Fruit fly (Drosophila melanogaster): Measurements from ENCODE around the gene acs.

The acs gene

DNA sequence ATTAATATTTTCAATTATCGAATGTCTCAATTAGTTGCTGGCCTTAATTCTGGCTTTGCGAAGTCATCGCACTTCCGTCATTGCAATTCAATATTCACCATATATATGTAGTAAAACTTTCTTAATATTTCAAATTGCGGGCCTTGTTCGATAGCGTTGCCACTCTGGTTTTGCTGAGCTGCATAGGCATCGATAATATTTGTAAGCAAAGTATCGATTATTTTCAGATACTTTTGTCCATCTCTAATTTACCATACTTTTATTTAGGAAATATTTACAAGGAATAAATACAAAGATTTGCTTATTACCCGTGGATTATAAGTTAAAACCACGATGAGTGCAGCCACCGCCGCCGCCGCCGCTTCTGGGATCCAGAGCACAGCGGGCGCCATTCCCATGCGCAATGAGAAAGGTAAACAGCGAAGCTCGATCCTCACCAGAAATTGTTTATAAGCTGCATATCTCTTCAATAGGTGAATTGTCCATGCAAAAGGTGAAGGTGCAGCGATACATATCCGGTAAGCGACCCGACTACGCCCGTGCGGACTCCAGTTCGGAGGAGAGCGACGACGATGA is 30.5 kb upstream of the acs start, which contains the start of gene Mfap1 (continued):
- TF ChIP-seq Ada2b (GFP tag; IDR thresholded peaks at IDR 0.05) (peak; percentile 41; the same call in 1 of the 2 replicates), tx (GFP tag; optimal IDR thresholded peaks at IDR 0.05) (no peak), salm (tag; optimal IDR thresholded peaks at IDR 0.05) (no peak), Ssrp (tag; optimal IDR thresholded peaks at IDR 0.05) (no peak), CG4328 (GFP tag; optimal IDR thresholded peaks at IDR 0.05) (no peak), ranshi (GFP tag; IDR thresholded peaks at IDR 0.05) (no peak), Pdp1 (GFP tag; optimal IDR thresholded peaks at IDR 0.05) (no peak), CG7745 (tag; optimal IDR thresholded peaks at IDR 0.05) (no peak), zfh2 (GFP tag; optimal IDR thresholded peaks at IDR 0.05) (no peak), corto (GFP tag; optimal IDR thresholded peaks at IDR 0.05) (no peak), CG1529 (GFP tag; optimal IDR thresholded peaks at IDR 0.05) (no peak), CG2202 (tag; optimal IDR thresholded peaks at IDR 0.05) (no peak), br (optimal IDR thresholded peaks at IDR 0.05) (no peak), H15 (GFP tag; IDR thresholded peaks at IDR 0.05) (no peak), CG5180 (GFP tag; optimal IDR thresholded peaks at IDR 0.05) (no peak), CG3838 (GFP tag; optimal IDR thresholded peaks at IDR 0.05) (no peak), CG12744 (GFP tag; optimal IDR thresholded peaks at IDR 0.05) (no peak), B-H1 (GFP tag; IDR thresholded peaks at IDR 0.05) (no peak), Gug (GFP tag; IDR thresholded peaks at IDR 0.05) (peak; percentile 44; the same call in 1 of the 4 replicates), CG13287 (GFP tag; IDR thresholded peaks at IDR 0.05; ENCODE audit: partially characterized antibody) (peak; percentile 85), CG3995 (GFP tag; optimal IDR thresholded peaks at IDR 0.05) (no peak), CG14860 (GFP tag; IDR thresholded peaks at IDR 0.05; ENCODE audit: partially characterized antibody) (0 out of 3 replicates have a peak, but pooled peaks have one; percentile 35), CG34224 (GFP tag; IDR thresholded peaks at IDR 0.05; ENCODE audit: partially characterized antibody) (peak; percentile 88), crc (GFP tag; optimal IDR thresholded peaks at IDR 0.05) (no peak), CG9727 (GFP tag; optimal IDR thresholded peaks at IDR 0.05) (no peak), gce (GFP tag; IDR thresholded peaks at IDR 0.05) (no peak), CG12299 (tag; optimal IDR thresholded peaks at IDR 0.05) (no peak), Bgb (GFP tag; IDR thresholded peaks at IDR 0.05; ENCODE audit: partially characterized antibody) (peak; percentile 61), nom (GFP tag; optimal IDR thresholded peaks at IDR 0.05) (no peak), NFAT (GFP tag; IDR thresholded peaks at IDR 0.05) (0 out of 2 replicates have a peak, but pooled peaks have one; percentile 49), pb (GFP tag; optimal IDR thresholded peaks at IDR 0.05) (no peak), CG17328 (GFP tag; IDR thresholded peaks at IDR 0.05) (no peak), ci (GFP tag; IDR thresholded peaks at IDR 0.05) (no peak; the same call in 2 of the 3 replicates), Doc2 (GFP tag; IDR thresholded peaks at IDR 0.05) (no peak), lola (GFP tag; optimal IDR thresholded peaks at IDR 0.05) (no peak), chn (GFP tag; optimal IDR thresholded peaks at IDR 0.05) (no peak), CG2712 (tag; optimal IDR thresholded peaks at IDR 0.05) (no peak), Hr51 (GFP tag; optimal IDR thresholded peaks at IDR 0.05) (no peak), CG2116 (GFP tag; optimal IDR thresholded peaks at IDR 0.05) (peak; percentile 96), crp (GFP tag; optimal IDR thresholded peaks at IDR 0.05) (no peak), pita (GFP tag; optimal IDR thresholded peaks at IDR 0.05) (no peak), Med (GFP tag) (peak; percentile 68), pzg (GFP tag; optimal IDR thresholded peaks at IDR 0.05) (peak; percentile 75), Side (GFP tag; optimal IDR thresholded peaks at IDR 0.05) (no peak), CG11456 (GFP tag; IDR thresholded peaks at IDR 0.05) (no peak), CG12155 (GFP tag; optimal IDR thresholded peaks at IDR 0.05) (no peak), Fer1 (GFP tag; optimal IDR thresholded peaks at IDR 0.05) (no peak), GATAe (GFP tag; conservative IDR thresholded peaks at IDR 0.05) (no peak), E2f2 (GFP tag; IDR thresholded peaks at IDR 0.05) (peak; percentile 98), luna (GFP tag; optimal IDR thresholded peaks at IDR 0.05) (no peak)

Measured in whole organism, embryonic.